Fruit fly (Drosophila melanogaster) whole organism, embryonic: ENCODE measurements around the gene car.

ENCODE experiments used
- Blimp-1 ChIP-seq: fragments of 200-800 bp; sonication (Bioruptor generic); optimal IDR thresholded peaks from 3 replicates; lab custom pipeline; 2018; ENCODE audit warnings: missing biosample characterization, missing genetic modification characterization, mild to moderate bottlenecking, moderate library complexity, missing genetic modification reagents
- CG1024 ChIP-seq: fragments of 200-800 bp; sonication (Bioruptor generic); IDR thresholded peaks from 2 replicates; pipeline ENCODE4 v1.3.6; 2022; ENCODE audit warnings: missing biosample characterization, missing genetic modification characterization
- CG10321 ChIP-seq: fragments of 200-800 bp; sonication (Bioruptor generic); IDR thresholded peaks from 2 replicates; pipeline ENCODE4 v1.3.6; 2022; ENCODE audit warnings: missing biosample characterization, missing genetic modification characterization
- CG12744 ChIP-seq: fragments of 200-800 bp; sonication (Bioruptor generic); optimal IDR thresholded peaks from 2 replicates; lab custom pipeline; 2016; ENCODE audit warnings: missing biosample characterization, missing genetic modification characterization
- CG13624 ChIP-seq: fragments of 200-800 bp; sonication (Bioruptor generic); optimal IDR thresholded peaks from 2 replicates; lab custom pipeline; 2016; ENCODE audit warnings: missing biosample characterization, missing genetic modification characterization
- CG14050 ChIP-seq: fragments of 200-800 bp; sonication (Bioruptor generic); IDR thresholded peaks from 3 replicates; pipeline ENCODE4 v1.3.6; 2022; ENCODE audit warnings: missing biosample characterization, missing genetic modification characterization
- CG14441 ChIP-seq: fragments of 200-800 bp; sonication (Bioruptor generic); IDR thresholded peaks from 2 replicates; pipeline ENCODE4 v1.3.6; 2022; ENCODE audit warnings: missing biosample characterization, missing genetic modification characterization
- CG14710 ChIP-seq: fragments of 200-800 bp; sonication (Bioruptor generic); optimal IDR thresholded peaks from 3 replicates; lab custom pipeline; 2019; ENCODE audit warnings: missing biosample characterization, mild to moderate bottlenecking, missing genetic modification characterization, moderate library complexity
- CG14860 ChIP-seq: fragments of 200-800 bp; sonication (Bioruptor generic); IDR thresholded peaks from 3 replicates; pipeline ENCODE4 v1.3.6; 2022; ENCODE audit warnings: missing biosample characterization, missing genetic modification characterization; ENCODE audit not compliant: partially characterized antibody
- CG16813 ChIP-seq: fragments of 200-800 bp; sonication (Bioruptor generic); IDR thresholded peaks from 3 replicates; pipeline ENCODE4 v1.3.6; 2022; ENCODE audit warnings: missing biosample characterization, missing genetic modification characterization; ENCODE audit not compliant: partially characterized antibody
- CG16863 ChIP-seq: fragments of 200-800 bp; sonication (Bioruptor generic); optimal IDR thresholded peaks from 3 replicates; lab custom pipeline; 2016; ENCODE audit warnings: missing biosample characterization, missing genetic modification characterization
- CG18262 ChIP-seq: fragments of 200-800 bp; optimal IDR thresholded peaks from 3 replicates; lab custom pipeline; 2019; ENCODE audit warnings: missing biosample characterization, mild to moderate bottlenecking, missing genetic modification characterization, moderate library complexity
- CG1832 ChIP-seq: fragments of 200-800 bp; sonication (Bioruptor generic); optimal IDR thresholded peaks from 2 replicates; lab custom pipeline; 2017; ENCODE audit warnings: missing biosample characterization, mild to moderate bottlenecking, missing genetic modification characterization, inconsistent platforms
- CG2199 ChIP-seq: fragments of 200-800 bp; sonication (Bioruptor generic); IDR thresholded peaks from 3 replicates; pipeline ENCODE4 v1.3.6; 2022; ENCODE audit warnings: missing biosample characterization, missing genetic modification characterization
- CG2712 ChIP-seq: fragments of 200-800 bp; optimal IDR thresholded peaks from 3 replicates; lab custom pipeline; 2019; ENCODE audit warnings: missing biosample characterization, mild to moderate bottlenecking, missing genetic modification characterization, moderate library complexity
- CG31388 ChIP-seq: fragments of 200-800 bp; sonication (Bioruptor generic); optimal IDR thresholded peaks from 2 replicates; lab custom pipeline; 2016; ENCODE audit warnings: missing biosample characterization, missing genetic modification characterization
- CG32532 ChIP-seq: fragments of 200-800 bp; sonication (Bioruptor generic); IDR thresholded peaks from 2 replicates; pipeline ENCODE4 v1.3.6; 2022; ENCODE audit warnings: missing biosample characterization, missing genetic modification characterization
- CG3995 ChIP-seq: fragments of 200-800 bp; sonication (Bioruptor generic); optimal IDR thresholded peaks from 3 replicates; lab custom pipeline; 2016; ENCODE audit warnings: missing biosample characterization, missing genetic modification characterization
- CG7963 ChIP-seq: fragments of 200-800 bp; sonication (Bioruptor generic); IDR thresholded peaks from 3 replicates; pipeline ENCODE4 v1.3.6; 2022; ENCODE audit warnings: missing biosample characterization, missing genetic modification characterization; ENCODE audit not compliant: partially characterized antibody
- CoRest ChIP-seq: fragments of 200-800 bp; sonication (Bioruptor generic); optimal IDR thresholded peaks from 3 replicates; lab custom pipeline; 2018; ENCODE audit warnings: missing biosample characterization, mild to moderate bottlenecking, missing genetic modification characterization, moderate library complexity
- D19B ChIP-seq: fragments of 200-800 bp; sonication (Bioruptor generic); optimal IDR thresholded peaks from 2 replicates; lab custom pipeline; 2017; ENCODE audit warnings: missing biosample characterization, mild to moderate bottlenecking, missing genetic modification characterization
- Ets65A ChIP-seq: fragments of 200-800 bp; sonication (Bioruptor generic); peaks from one replicate; lab custom pipeline; 2016; ENCODE audit warnings: missing biosample characterization, missing genetic modification characterization
- HLH4C ChIP-seq: fragments of 200-800 bp; sonication (Bioruptor generic); IDR thresholded peaks from 3 replicates; pipeline ENCODE4 v1.3.6; 2022; ENCODE audit warnings: missing biosample characterization, missing genetic modification characterization; ENCODE audit not compliant: partially characterized antibody
- Hr78 ChIP-seq, 2 experiments: fragments of 200-800 bp in 1 of 2; fragments of >200 bp in 1 of 2; sonication (Bioruptor generic) in 1 of 2; optimal IDR thresholded peaks; 2 replicates each; lab custom pipeline; 2017 to 2019; ENCODE audit warnings: missing biosample characterization in 2 of 2, missing genetic modification characterization in 2 of 2, mild to moderate bottlenecking in 1 of 2, moderate library complexity in 1 of 2
- Jarid2 ChIP-seq: fragments of 200-800 bp; sonication (Bioruptor generic); optimal IDR thresholded peaks from 3 replicates; lab custom pipeline; 2017; ENCODE audit warnings: mild to moderate bottlenecking, missing biosample characterization, missing genetic modification reagents, missing genetic modification characterization
- Nf-YB ChIP-seq: fragments of 200-800 bp; sonication (Bioruptor generic); optimal IDR thresholded peaks from 3 replicates; lab custom pipeline; 2019; ENCODE audit warnings: missing biosample characterization, mild to moderate bottlenecking, missing genetic modification characterization, moderate library complexity
- Nf-YC ChIP-seq: fragments of 200-800 bp; optimal IDR thresholded peaks from 3 replicates; lab custom pipeline; 2019; ENCODE audit warnings: missing biosample characterization, mild to moderate bottlenecking, missing genetic modification characterization, moderate library complexity
- Optix ChIP-seq: fragments of 200-800 bp; sonication (Bioruptor generic); IDR thresholded peaks from 3 replicates; pipeline ENCODE4 v1.3.6; 2022; ENCODE audit warnings: missing biosample characterization, missing genetic modification characterization
- Six4 ChIP-seq: fragments of 200-800 bp; sonication (Bioruptor generic); optimal IDR thresholded peaks from 2 replicates; lab custom pipeline; 2016; ENCODE audit warnings: missing biosample characterization, missing genetic modification characterization
- Sox102F ChIP-seq: fragments of 200-800 bp; sonication (Bioruptor generic); optimal IDR thresholded peaks from 2 replicates; lab custom pipeline; 2018; ENCODE audit warnings: missing biosample characterization, mild to moderate bottlenecking, missing genetic modification characterization, moderate library complexity
- Ssrp ChIP-seq: fragments of 200-800 bp; sonication (Bioruptor generic); optimal IDR thresholded peaks from 2 replicates; lab custom pipeline; 2018; ENCODE audit warnings: missing biosample characterization, mild to moderate bottlenecking, missing genetic modification characterization, moderate library complexity
- TFAM ChIP-seq: fragments of 200-800 bp; sonication (Bioruptor generic); optimal IDR thresholded peaks from 2 replicates; lab custom pipeline; 2017; ENCODE audit warnings: missing biosample characterization, missing genetic modification characterization, inconsistent platforms
- Trl ChIP-seq, 3 experiments: fragments of >200 bp in 2 of 3; fragments of 200-800 bp in 1 of 3; sonication (Bioruptor generic) in 1 of 3; optimal IDR thresholded peaks; 2 replicates in 1 of 3; 3 replicates in 2 of 3; lab custom pipeline; 2016 to 2017; ENCODE audit warnings: missing biosample characterization in 1 of 3, missing genetic modification characterization in 1 of 3
- ara ChIP-seq: fragments of 200-800 bp; sonication (Bioruptor generic); IDR thresholded peaks from 2 replicates; pipeline ENCODE4 v1.3.6; 2022; ENCODE audit warnings: missing biosample characterization, missing genetic modification characterization
- cg ChIP-seq: fragments of 200-800 bp; sonication (Bioruptor generic); optimal IDR thresholded peaks from 3 replicates; lab custom pipeline; 2019; ENCODE audit warnings: missing biosample characterization, mild to moderate bottlenecking, missing genetic modification characterization, moderate library complexity
- crol ChIP-seq: fragments of 200-800 bp; sonication (Bioruptor generic); IDR thresholded peaks from 2 replicates; pipeline ENCODE4 v1.3.6; 2022; ENCODE audit warnings: missing biosample characterization, missing genetic modification characterization
- dmrt11E ChIP-seq: fragments of 200-800 bp; sonication (Bioruptor generic); optimal IDR thresholded peaks from 3 replicates; lab custom pipeline; 2018; ENCODE audit warnings: missing biosample characterization, mild to moderate bottlenecking, missing genetic modification characterization, moderate library complexity
- esg ChIP-seq: fragments of 200-800 bp; sonication (Bioruptor generic); conservative IDR thresholded peaks from 2 replicates; pipeline ENCODE4 v1.3.6; 2022; ENCODE audit warnings: missing biosample characterization, missing genetic modification characterization
- hb ChIP-seq: fragments of 200-800 bp; sonication (Bioruptor generic); IDR thresholded peaks from 3 replicates; pipeline ENCODE4 v1.3.6; 2022; ENCODE audit warnings: missing biosample characterization, missing genetic modification characterization; ENCODE audit not compliant: partially characterized antibody
- klu ChIP-seq: fragments of 200-800 bp; sonication (Bioruptor generic); IDR thresholded peaks from 2 replicates; pipeline ENCODE4 v1.3.6; 2022; ENCODE audit warnings: missing biosample characterization, missing genetic modification characterization
- lola ChIP-seq, 3 experiments: fragments of >200 bp in 2 of 3; fragments of 200-800 bp in 1 of 3; sonication (Bioruptor generic) in 1 of 3; optimal IDR thresholded peaks; 2 replicates each; lab custom pipeline; 2017 to 2019; ENCODE audit warnings: missing biosample characterization in 3 of 3, missing genetic modification characterization in 3 of 3, mild to moderate bottlenecking in 1 of 3, moderate library complexity in 1 of 3
- phol ChIP-seq: fragments of 200-800 bp; sonication (Bioruptor generic); optimal IDR thresholded peaks from 3 replicates; lab custom pipeline; 2018; ENCODE audit warnings: missing biosample characterization, mild to moderate bottlenecking, missing genetic modification characterization, moderate library complexity
- row ChIP-seq: fragments of 200-800 bp; sonication (Bioruptor generic); IDR thresholded peaks from 3 replicates; pipeline ENCODE4 v1.3.6; 2022; ENCODE audit warnings: missing biosample characterization, missing genetic modification characterization
- sens ChIP-seq: fragments of 200-800 bp; sonication (Bioruptor generic); peaks from one replicate; lab custom pipeline; 2016; ENCODE audit warnings: missing biosample characterization, missing genetic modification characterization
- tin ChIP-seq: fragments of 200-800 bp; sonication (Bioruptor generic); optimal IDR thresholded peaks from 3 replicates; lab custom pipeline; 2016; ENCODE audit warnings: missing biosample characterization, missing genetic modification characterization

car gene

dm6 chrX:19546658-19547038 is 19.2 kb upstream of the car start (continued):
- TF ChIP-seq CG14050 (GFP tag; lab: Robert Waterston, UW) (no peak), CG16863 (no peak), TFAM (GFP tag; lab: Kevin White, UChicago) (no peak), crol (GFP tag; lab: Robert Waterston, UW) (peak; percentile 89), ara (GFP tag; lab: Robert Waterston, UW) (no peak), CG1024 (GFP tag; lab: Robert Waterston, UW) (no peak), CG10321 (peak; percentile 96), CG32532 (GFP tag; lab: Robert Waterston, UW) (peak; percentile 42; the same call in 1 of the 2 replicates)

dm6 chrX:19547382-19547781 is 18.4 kb upstream of the car start, which contains the start of gene CG32532:
Gene CG32532, minus strand, starts transcription at chrX:19547482.
- TF ChIP-seq sens (GFP tag; lab: Kevin White, UChicago) (peak; percentile 41), Jarid2 (no peak), klu (GFP tag; lab: Robert Waterston, UW) (no peak), Six4 (GFP tag; lab: Kevin White, UChicago) (no peak), tin (GFP tag; lab: Kevin White, UChicago) (no peak), CG7963 (no peak)

DNA sequence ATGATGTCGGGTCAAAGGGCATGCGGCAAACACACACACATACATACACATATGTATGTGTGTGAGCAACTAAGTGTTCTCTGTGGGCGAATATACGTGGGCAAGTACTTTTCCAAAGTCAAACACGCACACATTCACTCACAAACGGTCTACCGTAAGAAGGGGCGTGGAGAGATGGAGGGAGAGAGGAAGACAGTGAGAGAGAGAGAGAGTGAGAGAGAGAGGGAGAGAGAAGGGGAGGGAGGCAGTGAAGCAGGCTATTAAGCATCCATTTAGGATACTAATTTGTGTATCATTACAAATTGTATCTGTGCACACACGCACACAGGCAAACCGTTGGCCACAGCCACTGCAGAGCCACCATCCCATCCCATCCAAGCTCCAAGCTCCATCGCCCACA is 17.4 kb upstream of the car start:
- TF ChIP-seq cg (GFP tag; lab: Kevin White, UChicago) (peak; percentile 32), CG13624 (GFP tag; lab: Kevin White, UChicago) (no peak), Hr78 (GFP tag; optimal IDR thresholded peaks at IDR 0.05; lab: Kevin White, UChicago) (peak in 1 of 2 experiments; percentile 38), CG1832 (GFP tag; lab: Kevin White, UChicago) (peak; percentile 56), Ets65A (GFP tag; lab: Kevin White, UChicago) (peak; percentile 20), CG14441 (GFP tag; lab: Robert Waterston, UW) (no peak), crol (GFP tag; lab: Robert Waterston, UW) (peak; percentile 51), Nf-YB (GFP tag; lab: Kevin White, UChicago) (peak; percentile 55), Nf-YC (tag; lab: Kevin White, UChicago) (peak; percentile 12), Trl (optimal IDR thresholded peaks at IDR 0.05; lab: Kevin White, UChicago) (peak; percentile 23 to 47), Trl (GFP tag; optimal IDR thresholded peaks at IDR 0.05; lab: Kevin White, UChicago) (no peak)

dm6 chrX:19549570-19549969 is 16.2 kb upstream of the car start:
- no peak for TF ChIP-seq esg (GFP tag; lab: Robert Waterston, UW)
- no peak for TF ChIP-seq Optix (GFP tag; lab: Robert Waterston, UW)
- TF ChIP-seq hb (GFP tag; lab: Robert Waterston, UW): peak; percentile 64; the same call in 1 of the 3 replicates
- TF ChIP-seq lola (GFP tag; optimal IDR thresholded peaks at IDR 0.05; lab: Kevin White, UChicago): peak in 1 of 3 experiments; percentile 27
- TF ChIP-seq CG7963: peak; percentile 40; the same call in 1 of the 3 replicates
- TF ChIP-seq CG18262: peak; percentile 21
- no peak for TF ChIP-seq CG14710
- TF ChIP-seq CG2199: no peak
- peak; percentile 9 for TF ChIP-seq Sox102F (GFP tag; lab: Kevin White, UChicago)
- TF ChIP-seq dmrt11E (tag; lab: Kevin White, UChicago): peak; percentile 36
- peak; percentile 49; the same call in 2 of the 3 replicates for TF ChIP-seq row
- peak; percentile 24 for TF ChIP-seq D19B
- no peak for TF ChIP-seq CG31388
- TF ChIP-seq Ssrp (tag; lab: Kevin White, UChicago): peak; percentile 7
- TF ChIP-seq HLH4C (GFP tag; lab: Robert Waterston, UW): peak; percentile 54; the same call in 2 of the 3 replicates
- 0 out of 3 replicates have a peak, but pooled peaks have one; percentile 33 for TF ChIP-seq CG16813 (GFP tag; lab: Robert Waterston, UW)
- TF ChIP-seq Blimp-1 (GFP tag; lab: Kevin White, UChicago): no peak
- TF ChIP-seq CoRest: peak; percentile 16
- peak; percentile 22 for TF ChIP-seq CG2712 (tag; lab: Kevin White, UChicago)
- peak; percentile 44; the same call in 2 of the 3 replicates for TF ChIP-seq CG14860
- TF ChIP-seq CG3995 (GFP tag; lab: Kevin White, UChicago): no peak
- no peak for TF ChIP-seq CG12744 (GFP tag; lab: Kevin White, UChicago)
- peak; percentile 2 for TF ChIP-seq phol (tag; lab: Kevin White, UChicago)
